Fruit fly (Drosophila melanogaster) whole organism, embryonic: ENCODE results near the gene CG12698.

ENCODE experiments used
- CG1233 ChIP-seq: fragments of 200-800 bp; sonication (Bioruptor generic); optimal IDR thresholded peaks from 4 replicates; lab custom pipeline; 2018; ENCODE audit warnings: missing biosample characterization, mild to moderate bottlenecking, missing genetic modification characterization
- CG12659 ChIP-seq: fragments of 200-800 bp; sonication (Bioruptor generic); optimal IDR thresholded peaks from 3 replicates; lab custom pipeline; 2017; ENCODE audit warnings: mild to moderate bottlenecking, missing biosample characterization, missing genetic modification reagents, missing genetic modification characterization
- CG13123 ChIP-seq: fragments of 200-800 bp; sonication (Bioruptor generic); optimal IDR thresholded peaks from 2 replicates; lab custom pipeline; 2016; ENCODE audit warnings: missing biosample characterization, missing genetic modification characterization
- CG13894 ChIP-seq: fragments of 200-800 bp; sonication (Bioruptor generic); optimal IDR thresholded peaks from 3 replicates; lab custom pipeline; 2018; ENCODE audit warnings: missing biosample characterization, mild to moderate bottlenecking, missing genetic modification characterization, moderate library complexity
- CG14710 ChIP-seq: fragments of 200-800 bp; sonication (Bioruptor generic); optimal IDR thresholded peaks from 3 replicates; lab custom pipeline; 2019; ENCODE audit warnings: missing biosample characterization, mild to moderate bottlenecking, missing genetic modification characterization, moderate library complexity
- CG17385 ChIP-seq: fragments of 200-800 bp; sonication (Bioruptor generic); optimal IDR thresholded peaks from 3 replicates; lab custom pipeline; 2018; ENCODE audit warnings: missing biosample characterization, mild to moderate bottlenecking, missing genetic modification characterization
- CG17612 ChIP-seq: fragments of 200-800 bp; sonication (Bioruptor generic); IDR thresholded peaks from 2 replicates; pipeline ENCODE4 v1.3.6; 2022; ENCODE audit warnings: missing biosample characterization, missing genetic modification characterization
- CG17829 ChIP-seq: fragments of 200-800 bp; optimal IDR thresholded peaks from 2 replicates; lab custom pipeline; 2019; ENCODE audit warnings: missing biosample characterization, mild to moderate bottlenecking, missing genetic modification characterization, moderate library complexity
- CG32532 ChIP-seq: fragments of 200-800 bp; sonication (Bioruptor generic); IDR thresholded peaks from 2 replicates; pipeline ENCODE4 v1.3.6; 2022; ENCODE audit warnings: missing biosample characterization, missing genetic modification characterization
- CG8281 ChIP-seq: fragments of 200-800 bp; sonication (Bioruptor generic); optimal IDR thresholded peaks from 2 replicates; lab custom pipeline; 2018; ENCODE audit warnings: missing biosample characterization, mild to moderate bottlenecking, missing genetic modification characterization, moderate library complexity
- CG8290 ChIP-seq, 3 experiments: fragments of 200-800 bp; sonication (Bioruptor generic); optimal IDR thresholded peaks; 2 replicates each; lab custom pipeline; 2016 to 2019; ENCODE audit warnings: missing biosample characterization in 3 of 3, missing genetic modification characterization in 3 of 3, mild to moderate bottlenecking in 2 of 3, moderate library complexity in 1 of 3
- CG8388 ChIP-seq: fragments of 200-800 bp; sonication (Bioruptor generic); optimal IDR thresholded peaks from 2 replicates; lab custom pipeline; 2019; ENCODE audit warnings: missing biosample characterization, mild to moderate bottlenecking, missing genetic modification characterization, moderate library complexity
- Deaf1 ChIP-seq: fragments of 200-800 bp; optimal IDR thresholded peaks from 3 replicates; lab custom pipeline; 2019; ENCODE audit warnings: missing biosample characterization, mild to moderate bottlenecking, missing genetic modification characterization, moderate library complexity
- Ets65A ChIP-seq: fragments of 200-800 bp; sonication (Bioruptor generic); peaks from one replicate; lab custom pipeline; 2016; ENCODE audit warnings: missing biosample characterization, missing genetic modification characterization
- HLHmδ ChIP-seq: fragments of 200-800 bp; sonication (Bioruptor generic); optimal IDR thresholded peaks from 2 replicates; lab custom pipeline; 2018; ENCODE audit warnings: missing biosample characterization, mild to moderate bottlenecking, missing genetic modification characterization, moderate library complexity
- Hand ChIP-seq: fragments of 200-800 bp; sonication (Bioruptor generic); optimal IDR thresholded peaks from 2 replicates; lab custom pipeline; 2017; ENCODE audit warnings: mild to moderate bottlenecking, missing biosample characterization, missing genetic modification reagents, missing genetic modification characterization
- Hey ChIP-seq: fragments of 200-800 bp; sonication (Bioruptor generic); optimal IDR thresholded peaks from 3 replicates; lab custom pipeline; 2018; ENCODE audit warnings: missing biosample characterization, mild to moderate bottlenecking, missing genetic modification characterization
- HmgD ChIP-seq: fragments of 200-800 bp; sonication (Bioruptor generic); optimal IDR thresholded peaks from 3 replicates; lab custom pipeline; 2016; ENCODE audit warnings: missing biosample characterization, missing genetic modification characterization
- Lim3 ChIP-seq: fragments of 200-800 bp; sonication (Bioruptor generic); IDR thresholded peaks from 2 replicates; pipeline ENCODE4 v1.3.6; 2022; ENCODE audit warnings: missing biosample characterization, missing genetic modification characterization
- Neu2 ChIP-seq: fragments of 200-800 bp; sonication (Bioruptor generic); optimal IDR thresholded peaks from 3 replicates; lab custom pipeline; 2016; ENCODE audit warnings: missing biosample characterization, missing genetic modification characterization, borderline replicate concordance
- Six4 ChIP-seq: fragments of 200-800 bp; sonication (Bioruptor generic); optimal IDR thresholded peaks from 2 replicates; lab custom pipeline; 2016; ENCODE audit warnings: missing biosample characterization, missing genetic modification characterization
- Ssrp ChIP-seq: fragments of 200-800 bp; sonication (Bioruptor generic); optimal IDR thresholded peaks from 2 replicates; lab custom pipeline; 2018; ENCODE audit warnings: missing biosample characterization, mild to moderate bottlenecking, missing genetic modification characterization, moderate library complexity
- Trl ChIP-seq, 3 experiments: fragments of >200 bp in 2 of 3; fragments of 200-800 bp in 1 of 3; sonication (Bioruptor generic) in 1 of 3; optimal IDR thresholded peaks; 2 replicates in 1 of 3; 3 replicates in 2 of 3; lab custom pipeline; 2016 to 2017; ENCODE audit warnings: missing biosample characterization in 1 of 3, missing genetic modification characterization in 1 of 3
- abd-A ChIP-seq: fragments of 200-800 bp; sonication (Bioruptor generic); optimal IDR thresholded peaks from 3 replicates; lab custom pipeline; 2019; ENCODE audit warnings: missing biosample characterization, mild to moderate bottlenecking, missing genetic modification characterization, moderate library complexity
- br ChIP-seq: fragments of >200 bp; optimal IDR thresholded peaks from 2 replicates; lab custom pipeline; 2017
- cato ChIP-seq: fragments of 200-800 bp; sonication (Bioruptor generic); optimal IDR thresholded peaks from 2 replicates; lab custom pipeline; 2016; ENCODE audit warnings: missing biosample characterization, missing genetic modification characterization, borderline replicate concordance
- eve ChIP-seq, 2 experiments: fragments of >200 bp; optimal IDR thresholded peaks; 2 replicates each; lab custom pipeline; 2017; ENCODE audit warnings: missing biosample characterization in 2 of 2, missing genetic modification characterization in 2 of 2
- ewg ChIP-seq: fragments of 200-800 bp; sonication (Bioruptor generic); optimal IDR thresholded peaks from 3 replicates; lab custom pipeline; 2017; ENCODE audit warnings: mild to moderate bottlenecking, missing biosample characterization, missing genetic modification reagents, missing genetic modification characterization
- fd102C ChIP-seq: fragments of 200-800 bp; sonication (Bioruptor generic); optimal IDR thresholded peaks from 2 replicates; lab custom pipeline; 2018; ENCODE audit warnings: missing biosample characterization, mild to moderate bottlenecking, missing genetic modification characterization, moderate library complexity
- kah ChIP-seq: fragments of 200-800 bp; sonication (Bioruptor generic); optimal IDR thresholded peaks from 2 replicates; lab custom pipeline; 2018; ENCODE audit warnings: missing biosample characterization, mild to moderate bottlenecking, missing genetic modification characterization
- lab ChIP-seq: fragments of 200-800 bp; sonication (Bioruptor generic); optimal IDR thresholded peaks from 3 replicates; lab custom pipeline; 2017; ENCODE audit warnings: missing biosample characterization, missing genetic modification characterization, mild to moderate bottlenecking, moderate library complexity, missing genetic modification reagents
- nerfin-1 ChIP-seq: fragments of 200-800 bp; sonication (Bioruptor generic); optimal IDR thresholded peaks from 3 replicates; lab custom pipeline; 2019; ENCODE audit warnings: missing biosample characterization, mild to moderate bottlenecking, missing genetic modification characterization, moderate library complexity
- sd ChIP-seq: fragments of 200-800 bp; sonication (Bioruptor generic); optimal IDR thresholded peaks from 3 replicates; lab custom pipeline; 2018; ENCODE audit warnings: missing biosample characterization, mild to moderate bottlenecking, missing genetic modification characterization, moderate library complexity
- sens ChIP-seq: fragments of 200-800 bp; sonication (Bioruptor generic); peaks from one replicate; lab custom pipeline; 2016; ENCODE audit warnings: missing biosample characterization, missing genetic modification characterization
- shn ChIP-seq: fragments of 200-800 bp; sonication (Bioruptor generic); optimal IDR thresholded peaks from 3 replicates; lab custom pipeline; 2016; ENCODE audit warnings: missing biosample characterization, missing genetic modification characterization
- so ChIP-seq: fragments of 200-800 bp; sonication (Bioruptor generic); IDR thresholded peaks from 3 replicates; pipeline ENCODE4 v1.3.6; 2022; ENCODE audit warnings: missing biosample characterization, missing genetic modification characterization
- sqz ChIP-seq: fragments of 200-800 bp; sonication (Bioruptor generic); optimal IDR thresholded peaks from 3 replicates; lab custom pipeline; 2018; ENCODE audit warnings: missing biosample characterization, mild to moderate bottlenecking, missing genetic modification characterization
- tap ChIP-seq: fragments of 200-800 bp; optimal IDR thresholded peaks from 3 replicates; lab custom pipeline; 2019; ENCODE audit warnings: missing biosample characterization, mild to moderate bottlenecking, missing genetic modification characterization, moderate library complexity
- toy ChIP-seq: fragments of 200-800 bp; sonication (Bioruptor generic); IDR thresholded peaks from 2 replicates; pipeline ENCODE4 v1.3.6; 2022; ENCODE audit warnings: missing biosample characterization, missing genetic modification characterization
- tup ChIP-seq: fragments of 200-800 bp; sonication (Bioruptor generic); optimal IDR thresholded peaks from 2 replicates; lab custom pipeline; 2016; ENCODE audit warnings: missing biosample characterization, mild to moderate bottlenecking, missing genetic modification characterization, moderate library complexity
- unpg ChIP-seq: fragments of 200-800 bp; sonication (Bioruptor generic); optimal IDR thresholded peaks from 3 replicates; lab custom pipeline; 2018; ENCODE audit warnings: missing biosample characterization, mild to moderate bottlenecking, missing genetic modification characterization, moderate library complexity
- yki ChIP-seq: fragments of >200 bp; optimal IDR thresholded peaks from 3 replicates; lab custom pipeline; 2018

CG12698 gene

dm6 chrX:15969577-15969976 lies 36.4 kb upstream of the CG12698 start:
- TF ChIP-seq CG17612 (peak; percentile 67), CG8290 (GFP tag; optimal IDR thresholded peaks at IDR 0.05; lab: Kevin White, UChicago) (peak; percentile 83), CG8290 (tag; optimal IDR thresholded peaks at IDR 0.05; lab: Kevin White, UChicago) (peak in 1 of 2 experiments; percentile 76), Hey (tag; lab: Kevin White, UChicago) (no peak), sens (peak; percentile 25), HLHmδ (no peak), sqz (GFP tag; lab: Kevin White, UChicago) (no peak)

- no peak for TF ChIP-seq unpg (GFP tag; lab: Kevin White, UChicago)
- TF ChIP-seq Hand (GFP tag; lab: Kevin White, UChicago): no peak
- TF ChIP-seq tap (tag; lab: Kevin White, UChicago): no peak
- no peak for TF ChIP-seq toy
- peak in 1 of 2 experiments; percentile 17 for TF ChIP-seq Trl (optimal IDR thresholded peaks at IDR 0.05; lab: Kevin White, UChicago)
- TF ChIP-seq Trl (GFP tag; optimal IDR thresholded peaks at IDR 0.05; lab: Kevin White, UChicago): no peak
- peak; percentile 55 for TF ChIP-seq sd
- TF ChIP-seq kah (GFP tag; lab: Kevin White, UChicago): no peak
- TF ChIP-seq CG13894: peak; percentile 29
- TF ChIP-seq Deaf1 (tag; lab: Kevin White, UChicago): peak; percentile 5
- TF ChIP-seq nerfin-1: peak; percentile 96
- TF ChIP-seq ewg (GFP tag; lab: Kevin White, UChicago): peak; percentile 56
- TF ChIP-seq abd-A (tag; lab: Kevin White, UChicago): peak; percentile 31
- TF ChIP-seq, all 482 proteins: peak for 7
These were observed 34.4 kb upstream of the CG12698 start for dm6 chrX:15971574-15971973.

DNA sequence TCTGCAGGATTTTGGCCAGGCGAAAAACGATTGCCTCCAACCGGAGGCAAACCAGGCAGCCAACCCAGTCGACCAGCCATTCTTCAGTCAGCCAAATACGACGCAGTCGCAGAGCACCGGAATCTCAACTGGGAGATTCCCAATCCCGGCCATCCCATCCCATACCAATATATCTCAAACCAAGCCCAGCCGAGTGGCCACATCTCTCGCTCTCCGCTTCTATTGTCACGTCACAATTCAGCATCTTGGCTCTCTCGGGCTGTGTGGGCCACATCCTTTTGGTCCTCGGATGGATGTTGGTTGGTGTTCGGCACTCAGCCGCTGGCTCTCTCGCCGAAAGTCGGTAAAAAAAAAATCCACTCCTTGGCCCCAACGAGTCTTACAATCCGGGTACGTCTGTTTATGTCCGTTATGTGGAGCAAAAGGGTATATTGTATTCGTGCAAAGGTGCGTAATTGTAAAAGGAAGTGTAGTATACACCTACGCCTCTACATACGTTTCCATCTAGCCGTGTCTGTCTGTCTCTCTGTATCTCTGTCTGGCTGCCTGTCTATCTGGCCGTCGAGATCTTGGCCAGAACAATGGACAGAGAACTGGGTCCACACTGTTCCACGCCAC lies 32.7 kb upstream of the CG12698 start, which contains the start of gene mmd:
mmd (minus strand) TSS at position 3 of the 618 bp plus-strand sequence.
- TF ChIP-seq Ssrp (tag; lab: Kevin White, UChicago): no peak
- TF ChIP-seq ewg (GFP tag; lab: Kevin White, UChicago): peak; percentile 56
- no peak for TF ChIP-seq CG17385
- TF ChIP-seq eve (GFP tag; optimal IDR thresholded peaks at IDR 0.05; lab: Kevin White, UChicago): no peak
- TF ChIP-seq CG1233 (GFP tag; lab: Kevin White, UChicago): no peak
- TF ChIP-seq HmgD (GFP tag; lab: Kevin White, UChicago): no peak
- TF ChIP-seq Lim3 (GFP tag; lab: Robert Waterston, UW): no peak
- TF ChIP-seq abd-A (tag; lab: Kevin White, UChicago): peak; percentile 54
- TF ChIP-seq shn (GFP tag; lab: Kevin White, UChicago): no peak
- no peak for TF ChIP-seq fd102C (GFP tag; lab: Kevin White, UChicago)
- TF ChIP-seq CG8388 (GFP tag; lab: Kevin White, UChicago): no peak
- TF ChIP-seq lab (GFP tag; lab: Kevin White, UChicago): no peak
- TF ChIP-seq br: no peak
- TF ChIP-seq CG13894: peak; percentile 95
- TF ChIP-seq CG17829 (tag; lab: Kevin White, UChicago): no peak
- no peak for TF ChIP-seq Neu2
- TF ChIP-seq so (GFP tag; lab: Robert Waterston, UW): no peak
- TF ChIP-seq Six4: no peak
- TF ChIP-seq tup (GFP tag; lab: Kevin White, UChicago): no peak
- peak; percentile 89 for TF ChIP-seq Deaf1 (tag; lab: Kevin White, UChicago)
- TF ChIP-seq CG8281 (tag; lab: Kevin White, UChicago): no peak
- TF ChIP-seq CG12659 (GFP tag; lab: Kevin White, UChicago): no peak
- no peak for TF ChIP-seq CG13123 (GFP tag; lab: Kevin White, UChicago)
- TF ChIP-seq CG32532 (GFP tag; lab: Robert Waterston, UW): 0 out of 2 replicates have a peak, but pooled peaks have one; percentile 20
- TF ChIP-seq cato (GFP tag; lab: Kevin White, UChicago): no peak
- TF ChIP-seq Trl (optimal IDR thresholded peaks at IDR 0.05; lab: Kevin White, UChicago): peak; percentile 21 to 44
- no peak for TF ChIP-seq Trl (GFP tag; optimal IDR thresholded peaks at IDR 0.05; lab: Kevin White, UChicago)
- TF ChIP-seq yki (lab: Kevin White, UChicago): no peak
- TF ChIP-seq Ets65A: peak; percentile 68
- no peak for TF ChIP-seq CG14710 (tag; lab: Kevin White, UChicago)
